Worm (Caenorhabditis elegans): ENCODE data around the gene C06G4.4.

DNA sequence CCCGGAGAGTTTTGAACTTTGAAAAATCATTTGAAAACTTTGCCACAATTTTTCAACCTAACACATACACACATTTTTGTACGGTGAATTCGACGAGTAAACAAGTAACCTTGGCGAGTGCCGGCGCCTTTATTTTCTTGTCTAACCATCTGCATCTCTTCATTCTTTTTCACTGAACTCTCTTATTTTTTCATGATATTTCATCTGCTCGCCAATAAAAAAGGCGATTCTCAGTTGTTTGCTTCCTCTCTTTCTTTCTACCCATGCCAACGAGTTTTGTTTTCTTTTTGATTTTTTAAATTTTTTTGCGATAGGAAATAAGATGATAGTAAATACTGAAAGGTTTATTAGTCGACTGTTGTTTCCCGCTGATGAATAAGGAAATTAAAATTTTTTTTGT, 1.1 kb upstream of the C06G4.4 start:
- TF ChIP-seq dao-5 (tag; optimal IDR thresholded peaks at IDR 0.05) (no peak), him-1 (tag; optimal IDR thresholded peaks at IDR 0.05) (no peak), W03F9.2 (tag; optimal IDR thresholded peaks at IDR 0.05) (no peak)

Data from whole organism, L4/young adult.